Worm (Caenorhabditis elegans): ENCODE data around the gene ndua-5.

DNA sequence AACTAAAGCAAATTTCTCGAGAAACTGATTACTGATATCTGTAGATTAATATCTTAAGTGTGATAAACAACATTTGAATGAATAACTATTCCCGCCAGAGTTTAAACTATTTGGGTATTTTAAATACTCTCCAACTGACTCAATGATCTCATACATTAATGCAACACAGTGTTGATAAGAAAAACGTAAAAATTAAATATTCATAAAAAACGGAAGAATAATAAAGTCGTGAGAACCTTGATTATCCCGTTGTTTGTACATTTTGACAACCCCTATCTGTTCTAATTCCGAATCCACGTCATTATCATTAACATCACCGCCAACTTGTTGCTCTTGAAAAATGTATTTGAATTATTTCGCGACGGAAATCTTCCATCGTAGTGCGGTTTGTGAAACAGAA lies 4.9 kb upstream of the ndua-5 start, which contains the start of gene elo-7:
- TF ChIP-seq ztf-6 (GFP tag; IDR thresholded peaks at IDR 0.05) = no peak
- TF ChIP-seq ceh-79 (tag; optimal IDR thresholded peaks at IDR 0.05) = no peak
- TF ChIP-seq ztf-3 (GFP tag; optimal IDR thresholded peaks at IDR 0.05) = no peak
- TF ChIP-seq bed-2 (GFP tag; IDR thresholded peaks at IDR 0.05) = no peak
- no peak for TF ChIP-seq hlh-12 (tag; optimal IDR thresholded peaks at IDR 0.05)
- no peak for TF ChIP-seq F23B12.7 (tag; optimal IDR thresholded peaks at IDR 0.05; ENCODE audit: insufficient read depth)
- no peak for TF ChIP-seq B0336.3 (GFP tag; IDR thresholded peaks at IDR 0.05)

Data from whole organism, young adult.